Fruit fly (Drosophila melanogaster) whole organism, embryonic: ENCODE results near the gene lin-52.
A peak's percentile ranks its signal among the peaks of the same experiment; 100 is the strongest.

Experiments used
- CG12104 ChIP-seq: fragments of 200-800 bp; sonication (Bioruptor generic); optimal IDR thresholded peaks from 3 replicates; lab custom pipeline; 2016; ENCODE audit warnings: missing biosample characterization, missing genetic modification characterization
- CG16779 ChIP-seq: fragments of 200-800 bp; sonication (Bioruptor generic); IDR thresholded peaks from 2 replicates; pipeline ENCODE4 v1.3.6; 2022; ENCODE audit warnings: missing biosample characterization, missing genetic modification characterization
- CG17361 ChIP-seq: fragments of 200-800 bp; sonication (Bioruptor generic); IDR thresholded peaks from 3 replicates; pipeline ENCODE4 v1.3.6; 2022; ENCODE audit warnings: missing biosample characterization, missing genetic modification characterization
- CG31224 ChIP-seq: fragments of 200-800 bp; sonication (Bioruptor generic); IDR thresholded peaks from 2 replicates; pipeline ENCODE4 v1.3.6; 2022; ENCODE audit warnings: missing biosample characterization, missing genetic modification characterization
- Gug ChIP-seq: fragments of 200-800 bp; sonication (Bioruptor generic); IDR thresholded peaks from 4 replicates; pipeline ENCODE4 v1.3.6; 2022; ENCODE audit warnings: missing biosample characterization, missing genetic modification characterization
- Nf-YA ChIP-seq: fragments of 200-800 bp; sonication (Bioruptor generic); IDR thresholded peaks from 2 replicates; pipeline ENCODE4 v1.3.6; 2022; ENCODE audit warnings: missing biosample characterization, missing genetic modification characterization
- Pdp1 ChIP-seq, 2 experiments: fragments of 200-800 bp; sonication (Bioruptor generic); optimal IDR thresholded peaks; 3 replicates each; lab custom pipeline; 2016; ENCODE audit warnings: missing biosample characterization in 2 of 2, missing genetic modification characterization in 2 of 2, mild to moderate bottlenecking in 1 of 2, moderate library complexity in 1 of 2
- fru ChIP-seq: fragments of >200 bp; optimal IDR thresholded peaks from 2 replicates; lab custom pipeline; 2017
- gcm ChIP-seq: fragments of 200-800 bp; sonication (Bioruptor generic); optimal IDR thresholded peaks from 2 replicates; lab custom pipeline; 2019; ENCODE audit warnings: missing biosample characterization, mild to moderate bottlenecking, missing genetic modification characterization, moderate library complexity
- lilli ChIP-seq: fragments of 200-800 bp; sonication (Bioruptor generic); optimal IDR thresholded peaks from 3 replicates; lab custom pipeline; 2016; ENCODE audit warnings: missing biosample characterization, missing genetic modification characterization
- lola ChIP-seq, 3 experiments: fragments of >200 bp in 2 of 3; fragments of 200-800 bp in 1 of 3; sonication (Bioruptor generic) in 1 of 3; optimal IDR thresholded peaks; 2 replicates each; lab custom pipeline; 2017 to 2019; ENCODE audit warnings: missing biosample characterization in 3 of 3, missing genetic modification characterization in 3 of 3, mild to moderate bottlenecking in 1 of 3, moderate library complexity in 1 of 3
- psq ChIP-seq: fragments of 200-800 bp; sonication (Bioruptor generic); optimal IDR thresholded peaks from 2 replicates; lab custom pipeline; 2017; ENCODE audit warnings: missing biosample characterization, missing genetic modification characterization

dm6 chrX:5764001-5764892 lies 9.5 kb upstream of the lin-52 start, which contains the start of the genes MAPk-Ak2 and CG42699:
- peak in 1 of 3 experiments; percentile 64 for TF ChIP-seq lola (GFP tag; optimal IDR thresholded peaks at IDR 0.05; lab: Kevin White, UChicago)
- peak; percentile 36; the same call in 1 of the 2 replicates for TF ChIP-seq CG16779 (GFP tag; lab: Robert Waterston, UW)
- peak; percentile 75 for TF ChIP-seq gcm (GFP tag; lab: Kevin White, UChicago)
- TF ChIP-seq Pdp1 (GFP tag; optimal IDR thresholded peaks at IDR 0.05; lab: Kevin White, UChicago) = peak; percentile 68 to 88
- TF ChIP-seq psq (GFP tag; lab: Kevin White, UChicago) = peak; percentile 71
- TF ChIP-seq Gug (GFP tag; lab: Robert Waterston, UW) = no peak
- no peak for TF ChIP-seq fru (lab: Kevin White, UChicago)
- no peak for TF ChIP-seq CG31224 (GFP tag; lab: Robert Waterston, UW)
- TF ChIP-seq Nf-YA (GFP tag; lab: Robert Waterston, UW) = peak; percentile 79
- peak; percentile 70; the same call in 2 of the 3 replicates for TF ChIP-seq CG17361 (GFP tag; lab: Robert Waterston, UW)
- TF ChIP-seq CG12104 (GFP tag; lab: Kevin White, UChicago) = peak; percentile 75
- TF ChIP-seq lilli (GFP tag; lab: Kevin White, UChicago) = peak; percentile 67
